Worm (Caenorhabditis elegans): Measurements from ENCODE around the gene F49C12.1.

DNA sequence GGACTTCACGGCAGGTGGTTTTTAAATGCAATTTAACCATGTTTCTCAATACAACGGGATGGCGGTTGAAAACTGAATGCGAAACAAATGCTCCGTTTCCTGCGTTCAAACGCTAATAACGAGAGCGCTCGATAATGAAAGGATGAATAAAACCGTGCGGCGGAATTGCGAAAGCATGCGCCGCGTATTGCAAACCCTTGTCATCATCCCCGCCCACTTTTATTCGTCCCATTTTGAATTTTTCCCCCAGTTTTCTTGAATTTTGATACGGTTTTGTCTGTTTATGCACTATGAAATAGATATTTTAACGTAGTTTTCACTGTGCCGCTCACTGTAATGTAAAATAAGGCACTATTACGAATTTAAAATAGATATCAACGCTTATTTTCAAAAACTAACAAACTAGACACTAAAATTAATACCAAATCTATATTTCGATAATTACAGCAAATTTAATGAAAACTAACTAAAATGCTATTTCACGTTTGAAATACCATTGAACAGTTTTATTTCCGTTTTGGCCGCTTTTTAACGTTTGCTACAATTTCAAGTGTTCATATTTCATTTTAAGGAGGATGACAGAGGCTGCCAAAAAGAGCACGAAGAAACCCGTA is 20.0 kb upstream of the F49C12.1 start, which contains the start of the genes F49C12.9 and rpn-7:
- peak; percentile 85 for TF ChIP-seq ztf-23 (GFP tag; IDR thresholded peaks at IDR 0.05)
- peak; percentile 81 for TF ChIP-seq tab-1 (GFP tag; IDR thresholded peaks at IDR 0.05)
- TF ChIP-seq flt-1 (GFP tag; IDR thresholded peaks at IDR 0.05) = no peak; the same call in none of the 2 replicates
- TF ChIP-seq cog-1 (tag; optimal IDR thresholded peaks at IDR 0.05) = peak; percentile 52
- TF ChIP-seq klf-2 (GFP tag; conservative IDR thresholded peaks at IDR 0.05) = no peak; the same call in 1 of the 2 replicates
- TF ChIP-seq med-1 (GFP tag; optimal IDR thresholded peaks at IDR 0.05; ENCODE audit: insufficient read depth) = peak; percentile 86
- no peak for TF ChIP-seq ztf-29 (GFP tag; IDR thresholded peaks at IDR 0.05)
- TF ChIP-seq ref-1 (GFP tag; conservative IDR thresholded peaks at IDR 0.05) = no peak
- TF ChIP-seq T22C8.4 (GFP tag; IDR thresholded peaks at IDR 0.05) = no peak
